Worm (Caenorhabditis elegans): Measurements from ENCODE around the gene idpp-16.

idpp-16 gene

DNA sequence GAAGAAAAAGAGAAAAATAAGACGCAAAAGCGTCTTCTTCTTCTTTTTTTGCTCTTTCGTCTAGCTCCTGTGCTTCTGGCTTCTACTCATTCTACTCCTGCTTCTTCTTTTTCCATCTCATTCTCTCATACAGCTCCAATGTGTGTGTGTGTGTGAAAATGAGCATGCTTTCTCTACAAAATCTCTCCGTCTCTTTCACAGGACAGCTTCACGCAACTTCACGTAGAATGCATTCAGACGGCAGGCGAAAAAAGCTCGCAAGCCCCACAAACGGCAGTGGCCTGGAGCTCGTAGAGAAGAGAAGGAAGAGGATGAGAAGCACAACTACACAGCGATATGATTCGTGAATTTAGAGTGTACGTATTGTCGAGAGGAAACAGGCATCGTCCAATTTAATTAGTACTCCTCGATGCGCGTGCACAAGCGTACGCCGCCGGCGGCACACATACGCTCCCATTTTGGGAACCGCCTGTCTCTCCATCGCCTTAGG lies 35.0 kb upstream of the idpp-16 start (continued):
- TF ChIP-seq fkh-8 (tag; optimal IDR thresholded peaks at IDR 0.05): peak; percentile 83
- peak; percentile 73 for TF ChIP-seq ces-1 (GFP tag; optimal IDR thresholded peaks at IDR 0.05)
- 0 out of 2 replicates have a peak, but pooled peaks have one; percentile 2 for TF ChIP-seq nhr-19 (GFP tag; conservative IDR thresholded peaks at IDR 0.05)

DNA sequence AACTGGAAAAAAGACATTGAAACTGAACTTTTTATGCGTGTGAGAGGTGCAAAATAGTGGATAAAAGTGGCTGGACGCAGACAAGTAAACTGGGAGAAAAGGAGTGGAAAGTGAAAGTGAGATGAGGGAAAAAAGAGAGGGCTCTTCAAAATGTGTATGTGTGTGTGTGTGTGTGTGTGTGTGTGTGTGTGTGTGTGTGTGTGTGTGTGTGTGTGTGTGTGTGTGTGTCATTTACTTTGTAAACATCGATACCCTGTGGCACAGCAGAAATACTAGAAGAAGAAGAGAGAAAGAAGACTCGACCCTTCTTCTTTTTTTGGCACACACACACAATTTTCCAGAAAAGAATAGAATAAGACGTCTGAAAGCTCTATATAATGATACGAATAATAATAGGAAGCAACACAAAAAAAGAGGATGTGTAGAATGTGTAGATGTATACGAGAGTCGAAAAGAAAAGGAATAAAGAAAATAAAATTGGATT lies 32.4 kb upstream of the idpp-16 start:
- TF ChIP-seq nhr-77 (tag; optimal IDR thresholded peaks at IDR 0.05) (peak; percentile 12), egl-27 (tag; optimal IDR thresholded peaks at IDR 0.05) (peak in 1 of 2 experiments; percentile 1), fkh-8 (tag; optimal IDR thresholded peaks at IDR 0.05) (peak; percentile 70), nhr-19 (GFP tag; conservative IDR thresholded peaks at IDR 0.05) (peak; percentile 78), xbp-1 (tag; optimal IDR thresholded peaks at IDR 0.05) (no peak), F16B12.6 (tag; optimal IDR thresholded peaks at IDR 0.05) (no peak), efl-3 (GFP tag; optimal IDR thresholded peaks at IDR 0.05) (no peak), pqm-1 (tag; optimal IDR thresholded peaks at IDR 0.05) (no peak), irx-1 (tag; optimal IDR thresholded peaks at IDR 0.05) (peak; percentile 21), grh-1 (GFP tag; IDR thresholded peaks at IDR 0.05) (no peak), C16A3.4 (tag; optimal IDR thresholded peaks at IDR 0.05) (peak; percentile 27), mab-9 (GFP tag; IDR thresholded peaks at IDR 0.05) (no peak), fkh-4 (tag; optimal IDR thresholded peaks at IDR 0.05; ENCODE audit: borderline replicate concordance) (no peak), C34B4.2 (tag; optimal IDR thresholded peaks at IDR 0.05) (no peak), elt-2 (tag; optimal IDR thresholded peaks at IDR 0.05) (no peak), pax-3 (tag; optimal IDR thresholded peaks at IDR 0.05) (peak; percentile 74), dsc-1 (tag; optimal IDR thresholded peaks at IDR 0.05) (peak; percentile 51), aly-2 (tag; optimal IDR thresholded peaks at IDR 0.05) (no peak), hlh-4 (tag; optimal IDR thresholded peaks at IDR 0.05) (no peak), lin-35 (GFP tag; optimal IDR thresholded peaks at IDR 0.05) (peak in 1 of 2 experiments; percentile 51), lin-13 (GFP tag; optimal IDR thresholded peaks at IDR 0.05) (no peak), nhr-85 (tag) (peak; percentile 68), lsy-2 (tag; optimal IDR thresholded peaks at IDR 0.05) (peak; percentile 50 to 66), ceh-82 (tag; optimal IDR thresholded peaks at IDR 0.05) (peak in 2 of 3 experiments; percentile 32 to 39), snu-23 (GFP tag; optimal IDR thresholded peaks at IDR 0.05) (peak; percentile 28), nhr-47 (tag; optimal IDR thresholded peaks at IDR 0.05) (peak; percentile 42), lir-3 (tag; optimal IDR thresholded peaks at IDR 0.05; ENCODE audit: poor library complexity) (no peak), ceh-63 (GFP tag; optimal IDR thresholded peaks at IDR 0.05) (peak; percentile 70), aha-1 (tag; optimal IDR thresholded peaks at IDR 0.05) (no peak), nhr-76 (tag; optimal IDR thresholded peaks at IDR 0.05) (no peak), isw-1 (GFP tag; IDR thresholded peaks at IDR 0.05) (peak; percentile 50), Y116A8C.19 (tag; optimal IDR thresholded peaks at IDR 0.05; ENCODE audit: borderline replicate concordance) (no peak), nhr-20 (tag; optimal IDR thresholded peaks at IDR 0.05) (peak; percentile 45), mdl-1 (tag; optimal IDR thresholded peaks at IDR 0.05) (peak in 1 of 2 experiments; percentile 40), hpl-2 (GFP tag; optimal IDR thresholded peaks at IDR 0.05) (no peak), nhr-237 (tag; optimal IDR thresholded peaks at IDR 0.05) (no peak), fos-1 (tag; optimal IDR thresholded peaks at IDR 0.05) (no peak), snpc-4 (tag; optimal IDR thresholded peaks at IDR 0.05) (no peak), swsn-7 (tag; optimal IDR thresholded peaks at IDR 0.05) (peak; percentile 44), lin-15B (tag; optimal IDR thresholded peaks at IDR 0.05) (no peak), rnt-1 (tag; optimal IDR thresholded peaks at IDR 0.05) (peak; percentile 74), egl-13 (tag; optimal IDR thresholded peaks at IDR 0.05) (peak; percentile 50), sup-37 (GFP tag; optimal IDR thresholded peaks at IDR 0.05) (peak; percentile 10), blmp-1 (tag; optimal IDR thresholded peaks at IDR 0.05) (peak; percentile 62), dpl-1 (GFP tag; optimal IDR thresholded peaks at IDR 0.05) (peak in 1 of 3 experiments; percentile 21), ztf-11 (tag; optimal IDR thresholded peaks at IDR 0.05) (no peak), unc-98 (GFP tag; IDR thresholded peaks at IDR 0.05) (peak; percentile 21; the same call in 1 of the 2 replicates), mef-2 (tag; optimal IDR thresholded peaks at IDR 0.05) (no peak), nhr-12 (tag; optimal IDR thresholded peaks at IDR 0.05) (no peak), ces-1 (GFP tag; optimal IDR thresholded peaks at IDR 0.05) (no peak)

Measured in whole organism, L1 larva.